Worm (Caenorhabditis elegans) whole organism, L1 larva: Measurements from ENCODE around the gene str-193.

Experiments used
- C04F5.9 ChIP-seq: sonication (generic microtip); optimal IDR thresholded peaks from 2 replicates; lab custom pipeline; 2016; ENCODE audit warnings: missing genetic modification characterization, missing compliant biosample characterization
- C34B4.2 ChIP-seq: sonication (generic microtip); optimal IDR thresholded peaks from 2 replicates; lab custom pipeline; 2017; ENCODE audit warnings: mild to moderate bottlenecking, missing genetic modification characterization, missing compliant biosample characterization
- aha-1 ChIP-seq: fragments of 150-350 bp; optimal IDR thresholded peaks from 2 replicates; lab custom pipeline; 2014; ENCODE audit warnings: missing biosample characterization, missing genetic modification characterization
- aly-2 ChIP-seq: fragments of 150-350 bp; optimal IDR thresholded peaks from 2 replicates; lab custom pipeline; 2014; ENCODE audit warnings: missing biosample characterization, missing genetic modification characterization
- ama-1 ChIP-seq: fragments of 150-350 bp; optimal IDR thresholded peaks from 2 replicates; lab custom pipeline; 2014
- blmp-1 ChIP-seq: fragments of 150-350 bp; optimal IDR thresholded peaks from 2 replicates; lab custom pipeline; 2014; ENCODE audit warnings: missing biosample characterization, missing genetic modification characterization
- ceh-63 ChIP-seq: fragments of 200-800 bp; sonication (Bioruptor generic); optimal IDR thresholded peaks from 2 replicates; lab custom pipeline; 2018; ENCODE audit warnings: mild to moderate bottlenecking, missing genetic modification characterization, missing compliant biosample characterization
- ceh-82 ChIP-seq, 3 experiments: fragments of 150-350 bp in 1 of 3; sonication (generic microtip) in 2 of 3; optimal IDR thresholded peaks; 2 replicates each; lab custom pipeline; 2014 to 2017; ENCODE audit warnings: missing biosample characterization in 3 of 3, missing genetic modification characterization in 3 of 3
- ceh-88 ChIP-seq: fragments of 200-800 bp; sonication (Bioruptor generic); IDR thresholded peaks from 2 replicates; pipeline ENCODE4 v1.3.6; 2022; ENCODE audit warnings: missing genetic modification characterization, missing compliant biosample characterization
- ceh-90 ChIP-seq: sonication (generic microtip); optimal IDR thresholded peaks from 2 replicates; lab custom pipeline; 2016; ENCODE audit warnings: missing genetic modification characterization, missing compliant biosample characterization
- efl-1 ChIP-seq, 4 experiments: fragments of 150-350 bp; optimal IDR thresholded peaks in 3 of 4; peaks in 1 of 4; 1 replicate in 1 of 4; 2 replicates in 3 of 4; lab custom pipeline; 2014; ENCODE audit warnings: missing biosample characterization in 2 of 4, missing genetic modification characterization in 2 of 4, missing genetic modification reagents in 2 of 4
- efl-3 ChIP-seq: fragments of 200-800 bp; sonication (Bioruptor generic); optimal IDR thresholded peaks from 2 replicates; lab custom pipeline; 2018; ENCODE audit warnings: mild to moderate bottlenecking, missing genetic modification characterization, missing compliant biosample characterization
- egl-27 ChIP-seq, 2 experiments: fragments of 150-350 bp in 1 of 2; sonication (generic microtip); optimal IDR thresholded peaks; 3 replicates each; lab custom pipeline; 2017 to 2018; ENCODE audit warnings: missing biosample characterization in 2 of 2, missing genetic modification characterization in 2 of 2, missing genetic modification reagents in 2 of 2
- elt-2 ChIP-seq: sonication (generic microtip); optimal IDR thresholded peaks from 2 replicates; lab custom pipeline; 2016; ENCODE audit warnings: missing genetic modification characterization, mild to moderate bottlenecking, inconsistent platforms, missing compliant biosample characterization, missing genetic modification reagents
- elt-3 ChIP-seq, 6 experiments: fragments of 150-350 bp in 1 of 6; sonication (generic microtip); optimal IDR thresholded peaks; 2 replicates each; lab custom pipeline; 2017 to 2018; ENCODE audit warnings: missing biosample characterization in 6 of 6, missing genetic modification characterization in 6 of 6, inconsistent platforms in 1 of 6
- fkh-4 ChIP-seq: sonication (generic microtip); optimal IDR thresholded peaks from 2 replicates; lab custom pipeline; 2016; ENCODE audit warnings: missing compliant biosample characterization, missing genetic modification characterization, borderline replicate concordance
- grh-1 ChIP-seq: fragments of 200-800 bp; sonication (Bioruptor generic); IDR thresholded peaks from 2 replicates; pipeline ENCODE4 v1.3.6; 2022; ENCODE audit warnings: missing genetic modification reagents, missing genetic modification characterization, missing compliant biosample characterization
- hlh-17 ChIP-seq: fragments of 200-800 bp; sonication (Bioruptor generic); optimal IDR thresholded peaks from 2 replicates; lab custom pipeline; 2018; ENCODE audit warnings: missing genetic modification characterization, mild to moderate bottlenecking, missing compliant biosample characterization, moderate library complexity, borderline replicate concordance
- hpl-2 ChIP-seq: fragments of 150-350 bp; optimal IDR thresholded peaks from 2 replicates; lab custom pipeline; 2014; ENCODE audit warnings: missing biosample characterization, missing genetic modification reagents, missing genetic modification characterization
- lin-14 ChIP-seq: fragments of 200-800 bp; sonication (Bioruptor generic); optimal IDR thresholded peaks from 2 replicates; lab custom pipeline; 2018; ENCODE audit warnings: mild to moderate bottlenecking, missing genetic modification characterization, moderate library complexity, missing compliant biosample characterization
- lin-39 ChIP-seq: fragments of 150-350 bp; optimal IDR thresholded peaks from 2 replicates; lab custom pipeline; 2014; ENCODE audit warnings: missing biosample characterization, missing genetic modification reagents, missing genetic modification characterization
- lir-3 ChIP-seq: sonication (generic microtip); optimal IDR thresholded peaks from 2 replicates; lab custom pipeline; 2016; ENCODE audit warnings: mild to moderate bottlenecking, missing genetic modification characterization, moderate library complexity, missing compliant biosample characterization; ENCODE audit not compliant: poor library complexity
- lsy-2 ChIP-seq, 2 experiments: fragments of 150-350 bp; optimal IDR thresholded peaks; 2 replicates each; lab custom pipeline; 2014; ENCODE audit warnings: missing biosample characterization in 2 of 2, missing genetic modification characterization in 2 of 2
- mep-1 ChIP-seq: fragments of 150-350 bp; optimal IDR thresholded peaks from 2 replicates; lab custom pipeline; 2014; ENCODE audit warnings: missing biosample characterization, missing genetic modification characterization
- nhr-11 ChIP-seq: fragments of 150-350 bp; optimal IDR thresholded peaks from 2 replicates; lab custom pipeline; 2014; ENCODE audit warnings: missing biosample characterization, missing genetic modification characterization
- nhr-19 ChIP-seq: fragments of 200-800 bp; sonication (Bioruptor generic); conservative IDR thresholded peaks from 2 replicates; pipeline ENCODE4 v1.3.6; 2022; ENCODE audit warnings: missing genetic modification characterization, missing compliant biosample characterization
- nhr-237 ChIP-seq: fragments of 150-350 bp; optimal IDR thresholded peaks from 2 replicates; lab custom pipeline; 2014; ENCODE audit warnings: missing biosample characterization, missing genetic modification characterization
- nhr-28 ChIP-seq: fragments of 150-350 bp; optimal IDR thresholded peaks from 2 replicates; lab custom pipeline; 2014; ENCODE audit warnings: missing biosample characterization, missing genetic modification characterization
- nhr-71 ChIP-seq: sonication (generic microtip); optimal IDR thresholded peaks from 2 replicates; lab custom pipeline; 2016; ENCODE audit warnings: mild to moderate bottlenecking, missing genetic modification characterization, moderate library complexity, missing compliant biosample characterization
- nhr-76 ChIP-seq: sonication (generic microtip); optimal IDR thresholded peaks from 2 replicates; lab custom pipeline; 2017; ENCODE audit warnings: missing biosample characterization, missing genetic modification characterization
- nhr-77 ChIP-seq: fragments of 150-350 bp; optimal IDR thresholded peaks from 2 replicates; lab custom pipeline; 2014; ENCODE audit warnings: missing biosample characterization, missing genetic modification characterization
- nhr-85 ChIP-seq: sonication (generic microtip); peaks from one replicate; lab custom pipeline; 2016; ENCODE audit warnings: missing genetic modification characterization, inconsistent platforms, missing compliant biosample characterization
- pag-3 ChIP-seq: sonication (generic microtip); optimal IDR thresholded peaks from 2 replicates; lab custom pipeline; 2017; ENCODE audit warnings: missing genetic modification characterization, mild to moderate bottlenecking, missing compliant biosample characterization, antibody characterized with exemption, borderline replicate concordance; ENCODE audit not compliant: insufficient read depth
- pqm-1 ChIP-seq: sonication (generic microtip); optimal IDR thresholded peaks from 3 replicates; lab custom pipeline; 2017; ENCODE audit warnings: missing biosample characterization, missing genetic modification characterization
- rnt-1 ChIP-seq: sonication (generic microtip); optimal IDR thresholded peaks from 2 replicates; lab custom pipeline; 2016; ENCODE audit warnings: mild to moderate bottlenecking, missing genetic modification characterization, moderate library complexity, missing compliant biosample characterization
- skn-1 ChIP-seq: fragments of 150-350 bp; optimal IDR thresholded peaks from 2 replicates; lab custom pipeline; 2014; ENCODE audit warnings: missing biosample characterization, missing genetic modification characterization
- snpc-4 ChIP-seq: fragments of 150-350 bp; optimal IDR thresholded peaks from 2 replicates; lab custom pipeline; 2014; ENCODE audit warnings: missing biosample characterization, missing genetic modification characterization
- snu-23 ChIP-seq: sonication (generic microtip); optimal IDR thresholded peaks from 2 replicates; lab custom pipeline; 2016; ENCODE audit warnings: missing genetic modification characterization, missing compliant biosample characterization
- sox-4 ChIP-seq: sonication (generic microtip); optimal IDR thresholded peaks from 2 replicates; lab custom pipeline; 2016; ENCODE audit warnings: missing genetic modification characterization, missing compliant biosample characterization
- sup-37 ChIP-seq: fragments of 200-800 bp; sonication (Bioruptor generic); optimal IDR thresholded peaks from 2 replicates; lab custom pipeline; 2018; ENCODE audit warnings: mild to moderate bottlenecking, missing genetic modification characterization, missing compliant biosample characterization
- unc-130 ChIP-seq: fragments of 150-350 bp; optimal IDR thresholded peaks from 2 replicates; lab custom pipeline; 2017; ENCODE audit warnings: missing biosample characterization, missing genetic modification characterization, inconsistent platforms
- unc-62 ChIP-seq: fragments of 150-350 bp; optimal IDR thresholded peaks from 2 replicates; lab custom pipeline; 2014; ENCODE audit warnings: missing biosample characterization, missing genetic modification reagents, missing genetic modification characterization
- unc-86 ChIP-seq: sonication (generic microtip); optimal IDR thresholded peaks from 2 replicates; lab custom pipeline; 2016; ENCODE audit warnings: missing genetic modification characterization, missing compliant biosample characterization
- unc-98 ChIP-seq: fragments of 200-800 bp; sonication (Bioruptor generic); IDR thresholded peaks from 2 replicates; pipeline ENCODE4 v1.3.6; 2022; ENCODE audit warnings: missing genetic modification characterization, missing compliant biosample characterization
- xbp-1 ChIP-seq: sonication (generic microtip); optimal IDR thresholded peaks from 2 replicates; lab custom pipeline; 2016; ENCODE audit warnings: missing genetic modification characterization, missing compliant biosample characterization
- zip-4 ChIP-seq: fragments of 200-800 bp; sonication (Bioruptor generic); optimal IDR thresholded peaks from 2 replicates; lab custom pipeline; 2018; ENCODE audit warnings: mild to moderate bottlenecking, missing genetic modification characterization, moderate library complexity, missing compliant biosample characterization

Gene str-193

DNA sequence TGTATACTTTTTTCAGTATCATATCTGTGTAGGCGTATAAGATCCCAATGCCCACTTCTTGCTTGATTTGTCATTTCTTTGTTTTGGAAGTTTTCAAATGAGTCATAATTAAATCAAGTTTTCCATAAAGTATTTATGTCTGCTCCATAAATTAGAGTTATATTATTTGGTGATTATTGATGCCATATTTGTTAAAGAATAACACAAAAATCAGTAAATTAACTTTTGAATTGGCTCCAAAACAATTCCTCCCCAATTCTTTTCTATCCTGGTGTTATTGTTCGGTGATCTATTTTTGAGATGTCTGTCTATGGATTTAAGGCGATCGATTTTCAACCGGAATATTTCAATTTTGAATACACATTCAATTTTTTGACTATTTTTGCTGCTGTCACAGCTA, 16.5 kb downstream of the str-193 start, which contains the start of gene sru-37:
Gene sru-37 (plus strand): TSS at position 301 of the 400 bp plus-strand sequence.
- no peak for TF ChIP-seq sox-4 (tag; lab: Kevin White, UChicago)
- TF ChIP-seq grh-1 (GFP tag; lab: Robert Waterston, UW) = no peak
- no peak for TF ChIP-seq nhr-11 (tag; lab: Kevin White, UChicago)
- no peak for TF ChIP-seq elt-2 (tag; lab: Kevin White, UChicago)
- no peak for TF ChIP-seq nhr-85 (tag; lab: Kevin White, UChicago)
- TF ChIP-seq sup-37 (GFP tag; lab: Kevin White, UChicago) = no peak
- no peak for TF ChIP-seq C34B4.2 (tag; lab: Kevin White, UChicago)
- TF ChIP-seq zip-4 (GFP tag; lab: Kevin White, UChicago) = no peak
- TF ChIP-seq mep-1 (tag; lab: Kevin White, UChicago) = no peak
- no peak for TF ChIP-seq egl-27 (tag; optimal IDR thresholded peaks at IDR 0.05; lab: Kevin White, UChicago)
- no peak for TF ChIP-seq ceh-82 (tag; optimal IDR thresholded peaks at IDR 0.05; lab: Kevin White, UChicago)
- TF ChIP-seq rnt-1 (tag; lab: Kevin White, UChicago) = no peak
- no peak for TF ChIP-seq nhr-71 (tag; lab: Kevin White, UChicago)
- no peak for TF ChIP-seq skn-1
- no peak for TF ChIP-seq nhr-77 (tag; lab: Kevin White, UChicago)
- TF ChIP-seq snpc-4 (tag; lab: Kevin White, UChicago) = no peak
- no peak for TF ChIP-seq hpl-2 (GFP tag; lab: Kevin White, UChicago)
- no peak for TF ChIP-seq pag-3
- no peak for TF ChIP-seq nhr-19

DNA sequence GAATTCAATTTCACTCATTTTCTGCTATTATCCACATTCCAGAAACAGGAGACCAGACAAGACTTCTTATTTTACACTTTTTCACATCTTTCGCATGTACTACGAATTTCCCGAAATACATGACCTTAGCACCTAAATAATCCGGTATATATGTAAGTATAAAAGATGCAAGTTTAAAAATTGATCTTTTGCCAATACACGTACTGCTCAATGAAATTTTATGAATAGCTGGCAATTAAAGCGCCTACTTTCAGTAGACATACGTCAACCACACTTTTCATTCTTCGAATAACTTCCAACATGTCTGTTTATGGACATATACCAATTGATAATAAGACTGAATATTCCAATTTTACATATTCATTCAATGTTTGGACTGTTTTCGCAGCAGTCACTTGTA, 18.4 kb downstream of the str-193 start, which contains the start of gene sru-39:
Gene sru-39 (plus strand): TSS at position 301 of the 400 bp plus-strand sequence.
- TF ChIP-seq efl-1 (optimal IDR thresholded peaks at IDR 0.05; lab: Kevin White, UChicago) (no peak), efl-1 (GFP tag; optimal IDR thresholded peaks at IDR 0.05 in 1 of 2; lab: Kevin White, UChicago) (peak in 1 of 2 experiments; percentile 72), unc-130 (tag; lab: Kevin White, UChicago) (no peak)

ce11 chrV:9801965-9802364, 19.7 kb downstream of the str-193 start, which contains the start of gene F46B6.10:
TSS of gene F46B6.10 (minus strand) at chrV:9802065.
- TF ChIP-seq nhr-77 (tag; lab: Kevin White, UChicago) (no peak), lir-3 (tag; lab: Kevin White, UChicago) (no peak), nhr-237 (tag; lab: Kevin White, UChicago) (no peak), aly-2 (tag; lab: Kevin White, UChicago) (no peak), ceh-63 (no peak), skn-1 (no peak), snpc-4 (tag; lab: Kevin White, UChicago) (no peak), xbp-1 (tag; lab: Kevin White, UChicago) (no peak), unc-86 (no peak), fkh-4 (no peak), lin-14 (GFP tag; lab: Kevin White, UChicago) (no peak), pqm-1 (tag; lab: Kevin White, UChicago) (no peak), blmp-1 (tag; lab: Kevin White, UChicago) (no peak), aha-1 (tag; lab: Kevin White, UChicago) (no peak)

DNA sequence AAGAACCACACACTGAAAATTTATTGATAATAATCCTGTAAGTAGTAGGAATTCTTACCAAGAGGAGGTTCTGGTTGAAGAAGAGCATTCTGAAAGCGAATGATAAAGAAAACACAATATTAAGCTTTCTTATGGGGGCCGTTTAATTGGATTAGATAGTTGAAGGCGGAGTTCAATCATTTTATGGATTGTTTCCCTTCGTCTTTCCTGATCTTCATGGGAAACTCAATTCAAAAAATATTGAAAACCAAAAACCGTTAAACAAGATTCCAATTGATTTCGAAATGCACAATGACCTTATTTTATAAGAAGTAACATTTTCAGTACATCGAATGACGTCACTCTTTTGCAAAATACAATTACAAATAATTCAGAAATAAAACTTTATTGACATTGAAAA, 22.5 kb downstream of the str-193 start, which contains the start of gene F46B6.13:
Gene F46B6.13 (minus strand): TSS at position 101 of the 400 bp plus-strand sequence.
- TF ChIP-seq sup-37 (GFP tag; lab: Kevin White, UChicago) (no peak), elt-3 (tag; optimal IDR thresholded peaks at IDR 0.05; lab: Kevin White, UChicago) (no peak), elt-2 (tag; lab: Kevin White, UChicago) (no peak), hlh-17 (GFP tag; lab: Kevin White, UChicago) (no peak), nhr-28 (no peak), ama-1 (no peak), nhr-76 (tag; lab: Kevin White, UChicago) (no peak), ceh-88 (no peak), mep-1 (tag; lab: Kevin White, UChicago) (no peak), lin-14 (GFP tag; lab: Kevin White, UChicago) (no peak), nhr-85 (tag; lab: Kevin White, UChicago) (no peak), lsy-2 (tag; optimal IDR thresholded peaks at IDR 0.05; lab: Kevin White, UChicago) (no peak), unc-62 (GFP tag; lab: Kevin White, UChicago) (no peak), C04F5.9 (tag; lab: Kevin White, UChicago) (no peak), unc-98 (GFP tag; lab: Robert Waterston, UW) (no peak), ceh-90 (tag; lab: Kevin White, UChicago) (no peak), lin-39 (tag; lab: Kevin White, UChicago) (no peak), snu-23 (GFP tag; lab: Kevin White, UChicago) (no peak), efl-3 (GFP tag; lab: Kevin White, UChicago) (no peak), fkh-4 (no peak)
